Fruit fly (Drosophila melanogaster): ENCODE measurements around the gene CG8838.

CG8838 gene

DNA sequence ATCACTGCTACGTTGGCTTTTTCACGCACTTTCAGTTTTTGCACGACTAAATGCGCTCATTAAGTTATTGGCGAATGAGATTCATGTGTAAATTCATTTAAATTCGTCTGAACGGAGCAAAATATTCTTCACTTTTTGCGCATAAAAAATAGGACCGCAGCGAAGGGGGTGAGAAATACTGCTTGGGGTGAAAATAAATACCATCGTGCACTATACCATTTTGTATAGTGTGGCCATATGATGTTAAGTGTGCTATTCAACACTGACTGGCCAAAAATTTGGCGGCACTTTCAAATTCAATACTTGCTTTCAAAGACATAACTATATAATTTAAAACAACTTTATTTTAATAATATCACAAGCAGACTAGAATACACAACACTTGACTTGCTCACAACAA lies 15.8 kb downstream of the CG8838 start, which contains the start of gene GramD1B (continued):
- TF ChIP-seq Doc2 (GFP tag; IDR thresholded peaks at IDR 0.05) = no peak
- no peak for TF ChIP-seq Trl (optimal IDR thresholded peaks at IDR 0.05)
- TF ChIP-seq Trl (GFP tag; optimal IDR thresholded peaks at IDR 0.05) = no peak
- peak; percentile 29; the same call in 1 of the 2 replicates for TF ChIP-seq hbn (GFP tag; IDR thresholded peaks at IDR 0.05; ENCODE audit: partially characterized antibody)
- TF ChIP-seq stc (GFP tag; IDR thresholded peaks at IDR 0.05) = no peak
- TF ChIP-seq CG8388 (GFP tag; optimal IDR thresholded peaks at IDR 0.05) = no peak
- no peak for TF ChIP-seq Hr3 (GFP tag; optimal IDR thresholded peaks at IDR 0.05)
- TF ChIP-seq tll (GFP tag; optimal IDR thresholded peaks at IDR 0.05) = no peak
- peak; percentile 49 for TF ChIP-seq CrebB (tag; optimal IDR thresholded peaks at IDR 0.05)
- TF ChIP-seq Ets97D (GFP tag; optimal IDR thresholded peaks at IDR 0.05) = peak; percentile 38
- TF ChIP-seq kay (GFP tag; optimal IDR thresholded peaks at IDR 0.05) = no peak
- no peak for TF ChIP-seq Dbx (GFP tag; IDR thresholded peaks at IDR 0.05)
- TF ChIP-seq NfI (GFP tag; optimal IDR thresholded peaks at IDR 0.05) = peak; percentile 34
- TF ChIP-seq abd-A (tag; optimal IDR thresholded peaks at IDR 0.05) = no peak
- no peak for TF ChIP-seq CG4404 (GFP tag; IDR thresholded peaks at IDR 0.05)
- TF ChIP-seq CG12219 (GFP tag; optimal IDR thresholded peaks at IDR 0.05) = no peak
- no peak for TF ChIP-seq Lim3 (GFP tag; IDR thresholded peaks at IDR 0.05)
- peak; percentile 7 for TF ChIP-seq fu2 (GFP tag; optimal IDR thresholded peaks at IDR 0.05)
- TF ChIP-seq Hsf (GFP tag; optimal IDR thresholded peaks at IDR 0.05) = no peak
- TF ChIP-seq Adf1 (GFP tag; IDR thresholded peaks at IDR 0.05) = no peak
- no peak for TF ChIP-seq CG6272 (GFP tag; IDR thresholded peaks at IDR 0.05)
- no peak for TF ChIP-seq pita (GFP tag; optimal IDR thresholded peaks at IDR 0.05)
- TF ChIP-seq H2.0 (GFP tag; IDR thresholded peaks at IDR 0.05) = no peak
- peak; percentile 18 for TF ChIP-seq CoRest (tag; optimal IDR thresholded peaks at IDR 0.05)
- TF ChIP-seq Kr (GFP tag; optimal IDR thresholded peaks at IDR 0.05) = no peak
- no peak for TF ChIP-seq CG13424 (tag; optimal IDR thresholded peaks at IDR 0.05)
- no peak for TF ChIP-seq slbo (GFP tag; IDR thresholded peaks at IDR 0.05)
- TF ChIP-seq GATAe (GFP tag; conservative IDR thresholded peaks at IDR 0.05) = no peak
- no peak for TF ChIP-seq CG7372 (GFP tag; IDR thresholded peaks at IDR 0.05)
- TF ChIP-seq NK7.1 (GFP tag; optimal IDR thresholded peaks at IDR 0.05) = no peak
- no peak for TF ChIP-seq CG8359 (GFP tag; optimal IDR thresholded peaks at IDR 0.05; ENCODE audit: borderline replicate concordance)
- no peak for TF ChIP-seq CG18619 (GFP tag; optimal IDR thresholded peaks at IDR 0.05)
- no peak for TF ChIP-seq sisA (GFP tag; IDR thresholded peaks at IDR 0.05)
- peak; percentile 32 for TF ChIP-seq sug (tag; optimal IDR thresholded peaks at IDR 0.05)
- TF ChIP-seq HLHmδ (GFP tag; optimal IDR thresholded peaks at IDR 0.05) = no peak
- TF ChIP-seq lov (optimal IDR thresholded peaks at IDR 0.05) = no peak
- TF ChIP-seq lov (GFP tag; IDR thresholded peaks at IDR 0.05) = no peak
- TF ChIP-seq HLH3B (GFP tag; IDR thresholded peaks at IDR 0.05) = no peak
- peak; percentile 26 for TF ChIP-seq CG12391 (tag; optimal IDR thresholded peaks at IDR 0.05)
- TF ChIP-seq vvl (GFP tag; IDR thresholded peaks at IDR 0.05) = no peak; the same call in 1 of the 2 replicates
- peak; percentile 59 for TF ChIP-seq bbx (GFP tag; IDR thresholded peaks at IDR 0.05; ENCODE audit: partially characterized antibody)
- TF ChIP-seq Dp (GFP tag; optimal IDR thresholded peaks at IDR 0.05) = peak; percentile 95
- TF ChIP-seq CG8924 (tag; optimal IDR thresholded peaks at IDR 0.05) = peak; percentile 51
- TF ChIP-seq ttk (GFP tag; IDR thresholded peaks at IDR 0.05) = no peak
- peak; percentile 51 for TF ChIP-seq grau (tag; optimal IDR thresholded peaks at IDR 0.05)
- no peak for TF ChIP-seq CG7963 (GFP tag; IDR thresholded peaks at IDR 0.05; ENCODE audit: partially characterized antibody)
- no peak for TF ChIP-seq otp (GFP tag; IDR thresholded peaks at IDR 0.05)
- no peak for TF ChIP-seq Xbp1 (GFP tag; optimal IDR thresholded peaks at IDR 0.05)
- TF ChIP-seq CG7987 (GFP tag; optimal IDR thresholded peaks at IDR 0.05) = peak; percentile 25
- peak; percentile 62 for TF ChIP-seq trem (tag; optimal IDR thresholded peaks at IDR 0.05)
- no peak for TF ChIP-seq da (GFP tag; optimal IDR thresholded peaks at IDR 0.05)
- TF ChIP-seq psq (GFP tag; optimal IDR thresholded peaks at IDR 0.05) = no peak
- TF ChIP-seq disco-r (GFP tag; optimal IDR thresholded peaks at IDR 0.05) = no peak

All from whole organism, embryonic.